Fruit fly (Drosophila melanogaster): ENCODE measurements around the gene Gr28b.

DNA sequence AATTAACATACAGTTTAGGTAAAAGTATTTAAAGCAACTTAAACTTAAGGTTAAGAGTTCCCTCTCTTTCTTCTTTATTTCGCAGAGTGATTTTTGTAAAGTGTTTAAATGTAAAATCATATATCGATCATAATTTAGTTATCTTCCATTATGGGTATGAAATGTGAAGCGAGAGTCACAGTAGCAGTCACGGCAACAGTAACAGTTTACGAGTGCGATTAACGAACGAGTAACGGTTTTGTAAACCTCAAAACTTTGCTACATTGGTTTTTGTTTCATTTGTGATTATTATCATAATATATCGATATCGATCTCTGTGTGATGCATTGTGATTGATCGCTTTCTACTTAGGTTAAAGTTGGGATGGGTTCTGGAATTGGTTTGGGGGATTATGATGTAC, 36.2 kb upstream of the Gr28b start:
- TF ChIP-seq Hsf (GFP tag; optimal IDR thresholded peaks at IDR 0.05), result no peak
- no peak for TF ChIP-seq D (optimal IDR thresholded peaks at IDR 0.05)
- no peak for TF ChIP-seq D (GFP tag; optimal IDR thresholded peaks at IDR 0.05)
- no peak for TF ChIP-seq D19A (tag; optimal IDR thresholded peaks at IDR 0.05)
- no peak for TF ChIP-seq Sin3A (optimal IDR thresholded peaks at IDR 0.05)
